Worm (Caenorhabditis elegans) whole organism, midembryonic: ENCODE results near the gene mms-19.

Source experiments
- T22C8.4 ChIP-seq: fragments of 200-800 bp; sonication (Bioruptor generic); IDR thresholded peaks from 2 replicates; pipeline ENCODE4 v1.3.6; 2022; ENCODE audit warnings: missing genetic modification characterization, missing compliant biosample characterization
- cog-1 ChIP-seq: sonication (generic microtip); optimal IDR thresholded peaks from 2 replicates; lab custom pipeline; 2016; ENCODE audit warnings: missing genetic modification characterization, missing compliant biosample characterization
- klf-2 ChIP-seq: fragments of 200-800 bp; sonication (Bioruptor generic); conservative IDR thresholded peaks from 2 replicates; pipeline ENCODE4 v1.3.6; 2022; ENCODE audit warnings: missing genetic modification reagents, missing genetic modification characterization, missing compliant biosample characterization

DNA sequence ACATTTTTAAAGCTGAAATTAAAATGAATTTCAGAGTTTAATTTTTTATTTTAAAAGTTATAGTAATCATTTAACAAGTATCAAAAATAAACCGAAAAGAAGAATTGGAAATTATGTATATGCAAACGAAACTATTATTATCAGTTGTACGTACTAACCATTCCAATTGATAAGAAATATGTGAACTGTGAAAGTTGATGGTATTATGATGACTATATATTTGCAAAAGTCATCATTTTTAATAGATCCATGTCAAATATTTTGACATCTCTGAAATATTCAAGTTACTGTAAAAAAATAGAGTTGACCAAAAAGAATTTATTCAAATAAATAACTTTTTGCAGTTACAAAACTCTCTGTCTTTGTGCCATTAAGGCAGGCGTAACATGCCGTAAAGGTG lies 33.9 kb downstream of the mms-19 start, which contains the start of gene ugt-48:
- TF ChIP-seq cog-1, result no peak
- no peak for TF ChIP-seq klf-2
- TF ChIP-seq T22C8.4 (GFP tag; lab: Robert Waterston, UW), result no peak
